Fruit fly (Drosophila melanogaster) whole organism, embryonic: ENCODE measurements around the gene CatB.
A peak's percentile ranks its signal among the peaks of the same experiment; 100 is the strongest.

Source experiments
- Bgb ChIP-seq: fragments of 200-800 bp; sonication (Bioruptor generic); IDR thresholded peaks from 2 replicates; pipeline ENCODE4 v1.3.6; 2022; ENCODE audit warnings: missing biosample characterization, missing genetic modification characterization; ENCODE audit not compliant: partially characterized antibody
- CG10959 ChIP-seq: fragments of 200-800 bp; sonication (Bioruptor generic); IDR thresholded peaks from 2 replicates; pipeline ENCODE4 v1.3.6; 2022; ENCODE audit warnings: missing biosample characterization, missing genetic modification characterization
- CG12155 ChIP-seq: fragments of 200-800 bp; sonication (Bioruptor generic); optimal IDR thresholded peaks from 3 replicates; lab custom pipeline; 2016; ENCODE audit warnings: missing biosample characterization, missing genetic modification characterization
- CG15011 ChIP-seq: fragments of 200-800 bp; sonication (Bioruptor generic); optimal IDR thresholded peaks from 3 replicates; lab custom pipeline; 2018; ENCODE audit warnings: missing biosample characterization, mild to moderate bottlenecking, missing genetic modification characterization
- CG15479 ChIP-seq: fragments of 200-800 bp; sonication (Bioruptor generic); optimal IDR thresholded peaks from 3 replicates; lab custom pipeline; 2019; ENCODE audit warnings: missing biosample characterization, mild to moderate bottlenecking, missing genetic modification characterization, moderate library complexity
- CG15514 ChIP-seq: fragments of 200-800 bp; sonication (Bioruptor generic); optimal IDR thresholded peaks from 3 replicates; lab custom pipeline; 2017; ENCODE audit warnings: missing biosample characterization, missing genetic modification characterization, mild to moderate bottlenecking, moderate library complexity, missing genetic modification reagents
- CG17359 ChIP-seq: fragments of 200-800 bp; sonication (Bioruptor generic); optimal IDR thresholded peaks from 3 replicates; lab custom pipeline; 2018; ENCODE audit warnings: missing biosample characterization, mild to moderate bottlenecking, missing genetic modification characterization, moderate library complexity
- CG17361 ChIP-seq: fragments of 200-800 bp; sonication (Bioruptor generic); IDR thresholded peaks from 3 replicates; pipeline ENCODE4 v1.3.6; 2022; ENCODE audit warnings: missing biosample characterization, missing genetic modification characterization
- CG2678 ChIP-seq: fragments of 200-800 bp; sonication (Bioruptor generic); optimal IDR thresholded peaks from 3 replicates; lab custom pipeline; 2019; ENCODE audit warnings: missing biosample characterization, mild to moderate bottlenecking, missing genetic modification characterization, moderate library complexity
- CG2889 ChIP-seq: fragments of 200-800 bp; sonication (Bioruptor generic); IDR thresholded peaks from 3 replicates; pipeline ENCODE4 v1.3.6; 2022; ENCODE audit warnings: missing biosample characterization, missing genetic modification characterization
- CG3065 ChIP-seq: fragments of 200-800 bp; sonication (Bioruptor generic); optimal IDR thresholded peaks from 2 replicates; lab custom pipeline; 2016; ENCODE audit warnings: missing biosample characterization, missing genetic modification characterization
- CG31365 ChIP-seq: fragments of 200-800 bp; sonication (Bioruptor generic); optimal IDR thresholded peaks from 2 replicates; lab custom pipeline; 2018; ENCODE audit warnings: missing biosample characterization, mild to moderate bottlenecking, missing genetic modification characterization
- CG32532 ChIP-seq: fragments of 200-800 bp; sonication (Bioruptor generic); IDR thresholded peaks from 2 replicates; pipeline ENCODE4 v1.3.6; 2022; ENCODE audit warnings: missing biosample characterization, missing genetic modification characterization
- CG32767 ChIP-seq: fragments of 200-800 bp; sonication (Bioruptor generic); IDR thresholded peaks from 2 replicates; pipeline ENCODE4 v1.3.6; 2022; ENCODE audit warnings: missing biosample characterization, missing genetic modification characterization
- CG4424 ChIP-seq: fragments of 200-800 bp; sonication (Bioruptor generic); optimal IDR thresholded peaks from 3 replicates; lab custom pipeline; 2016; ENCODE audit warnings: missing biosample characterization, missing genetic modification characterization
- CG4730 ChIP-seq: fragments of 200-800 bp; sonication (Bioruptor generic); IDR thresholded peaks from 2 replicates; pipeline ENCODE4 v1.3.6; 2022; ENCODE audit warnings: missing biosample characterization, missing genetic modification characterization
- CG7963 ChIP-seq: fragments of 200-800 bp; sonication (Bioruptor generic); IDR thresholded peaks from 3 replicates; pipeline ENCODE4 v1.3.6; 2022; ENCODE audit warnings: missing biosample characterization, missing genetic modification characterization; ENCODE audit not compliant: partially characterized antibody
- CG8290 ChIP-seq, 3 experiments: fragments of 200-800 bp; sonication (Bioruptor generic); optimal IDR thresholded peaks; 2 replicates each; lab custom pipeline; 2016 to 2019; ENCODE audit warnings: missing biosample characterization in 3 of 3, missing genetic modification characterization in 3 of 3, mild to moderate bottlenecking in 2 of 3, moderate library complexity in 1 of 3
- CG8388 ChIP-seq: fragments of 200-800 bp; sonication (Bioruptor generic); optimal IDR thresholded peaks from 2 replicates; lab custom pipeline; 2019; ENCODE audit warnings: missing biosample characterization, mild to moderate bottlenecking, missing genetic modification characterization, moderate library complexity
- CHES-1-like ChIP-seq: fragments of 200-800 bp; sonication (Bioruptor generic); optimal IDR thresholded peaks from 2 replicates; lab custom pipeline; 2016; ENCODE audit warnings: missing biosample characterization, missing genetic modification characterization
- Camta ChIP-seq: fragments of 200-800 bp; sonication (Bioruptor generic); optimal IDR thresholded peaks from 2 replicates; lab custom pipeline; 2016; ENCODE audit warnings: missing biosample characterization, missing genetic modification characterization
- CrebB ChIP-seq: fragments of 200-800 bp; sonication (Bioruptor generic); optimal IDR thresholded peaks from 3 replicates; lab custom pipeline; 2018; ENCODE audit warnings: missing biosample characterization, mild to moderate bottlenecking, missing genetic modification characterization
- Dad ChIP-seq: fragments of 200-800 bp; sonication (Bioruptor generic); optimal IDR thresholded peaks from 3 replicates; lab custom pipeline; 2016; ENCODE audit warnings: missing biosample characterization, missing genetic modification characterization
- Dek ChIP-seq: fragments of 200-800 bp; sonication (Bioruptor generic); optimal IDR thresholded peaks from 3 replicates; lab custom pipeline; 2019; ENCODE audit warnings: missing biosample characterization, mild to moderate bottlenecking, missing genetic modification characterization, moderate library complexity
- Dip3 ChIP-seq: fragments of 200-800 bp; sonication (Bioruptor generic); optimal IDR thresholded peaks from 3 replicates; lab custom pipeline; 2016; ENCODE audit warnings: missing biosample characterization, missing genetic modification characterization
- Drgx ChIP-seq: fragments of 200-800 bp; sonication (Bioruptor generic); IDR thresholded peaks from 2 replicates; pipeline ENCODE4 v1.3.6; 2022; ENCODE audit warnings: missing biosample characterization, missing genetic modification characterization
- E2f1 ChIP-seq: fragments of 200-800 bp; sonication (Bioruptor generic); IDR thresholded peaks from 2 replicates; pipeline ENCODE4 v1.3.6; 2022; ENCODE audit warnings: missing biosample characterization, missing genetic modification characterization
- Fer3 ChIP-seq: fragments of 200-800 bp; sonication (Bioruptor generic); optimal IDR thresholded peaks from 2 replicates; lab custom pipeline; 2018; ENCODE audit warnings: missing biosample characterization, mild to moderate bottlenecking, missing genetic modification characterization, moderate library complexity
- HHEX ChIP-seq: fragments of 200-800 bp; sonication (Bioruptor generic); optimal IDR thresholded peaks from 3 replicates; lab custom pipeline; 2017; ENCODE audit warnings: missing biosample characterization, mild to moderate bottlenecking, missing genetic modification characterization, missing genetic modification reagents
- Hey ChIP-seq: fragments of 200-800 bp; sonication (Bioruptor generic); optimal IDR thresholded peaks from 3 replicates; lab custom pipeline; 2018; ENCODE audit warnings: missing biosample characterization, mild to moderate bottlenecking, missing genetic modification characterization
- Hr3 ChIP-seq: fragments of 200-800 bp; sonication (Bioruptor generic); optimal IDR thresholded peaks from 3 replicates; lab custom pipeline; 2016; ENCODE audit warnings: missing biosample characterization, missing genetic modification characterization
- NFAT ChIP-seq: fragments of 200-800 bp; sonication (Bioruptor generic); IDR thresholded peaks from 2 replicates; pipeline ENCODE4 v1.3.6; 2022; ENCODE audit warnings: missing biosample characterization, missing genetic modification characterization
- Nf-YB ChIP-seq: fragments of 200-800 bp; sonication (Bioruptor generic); optimal IDR thresholded peaks from 3 replicates; lab custom pipeline; 2019; ENCODE audit warnings: missing biosample characterization, mild to moderate bottlenecking, missing genetic modification characterization, moderate library complexity
- ap ChIP-seq: fragments of 200-800 bp; sonication (Bioruptor generic); IDR thresholded peaks from 2 replicates; pipeline ENCODE4 v1.3.6; 2022; ENCODE audit warnings: missing biosample characterization, missing genetic modification characterization
- bab2 ChIP-seq: fragments of 200-800 bp; sonication (Bioruptor generic); optimal IDR thresholded peaks from 2 replicates; lab custom pipeline; 2016; ENCODE audit warnings: missing biosample characterization, missing genetic modification characterization
- bsh ChIP-seq, 2 experiments: fragments of 200-800 bp; sonication (Bioruptor generic); optimal IDR thresholded peaks; 2 replicates each; lab custom pipeline; 2017 to 2018; ENCODE audit warnings: mild to moderate bottlenecking in 2 of 2, missing biosample characterization in 2 of 2, missing genetic modification characterization in 2 of 2, moderate library complexity in 1 of 2
- chn ChIP-seq: fragments of 200-800 bp; sonication (Bioruptor generic); optimal IDR thresholded peaks from 2 replicates; lab custom pipeline; 2016; ENCODE audit warnings: missing biosample characterization, missing genetic modification characterization
- dm ChIP-seq: fragments of 200-800 bp; sonication (Bioruptor generic); optimal IDR thresholded peaks from 3 replicates; lab custom pipeline; 2016; ENCODE audit warnings: missing biosample characterization, missing genetic modification characterization
- gcm ChIP-seq: fragments of 200-800 bp; sonication (Bioruptor generic); optimal IDR thresholded peaks from 2 replicates; lab custom pipeline; 2019; ENCODE audit warnings: missing biosample characterization, mild to moderate bottlenecking, missing genetic modification characterization, moderate library complexity
- lilli ChIP-seq: fragments of 200-800 bp; sonication (Bioruptor generic); optimal IDR thresholded peaks from 3 replicates; lab custom pipeline; 2016; ENCODE audit warnings: missing biosample characterization, missing genetic modification characterization
- maf-S ChIP-seq: fragments of 200-800 bp; sonication (Bioruptor generic); optimal IDR thresholded peaks from 2 replicates; lab custom pipeline; 2016; ENCODE audit warnings: missing biosample characterization, missing genetic modification characterization
- phol ChIP-seq: fragments of 200-800 bp; sonication (Bioruptor generic); optimal IDR thresholded peaks from 3 replicates; lab custom pipeline; 2018; ENCODE audit warnings: missing biosample characterization, mild to moderate bottlenecking, missing genetic modification characterization, moderate library complexity
- pnt ChIP-seq: fragments of 200-800 bp; sonication (Bioruptor generic); optimal IDR thresholded peaks from 3 replicates; lab custom pipeline; 2016; ENCODE audit warnings: missing biosample characterization, missing genetic modification characterization
- ranshi ChIP-seq: fragments of 200-800 bp; sonication (Bioruptor generic); IDR thresholded peaks from 2 replicates; pipeline ENCODE4 v1.3.6; 2022; ENCODE audit warnings: missing biosample characterization, missing genetic modification characterization
- sens ChIP-seq: fragments of 200-800 bp; sonication (Bioruptor generic); peaks from one replicate; lab custom pipeline; 2016; ENCODE audit warnings: missing biosample characterization, missing genetic modification characterization
- stc ChIP-seq: fragments of 200-800 bp; sonication (Bioruptor generic); IDR thresholded peaks from 2 replicates; pipeline ENCODE4 v1.3.6; 2022; ENCODE audit warnings: missing biosample characterization, missing genetic modification characterization
- tio ChIP-seq: fragments of 200-800 bp; sonication (Bioruptor generic); optimal IDR thresholded peaks from 2 replicates; lab custom pipeline; 2017; ENCODE audit warnings: missing biosample characterization, missing genetic modification characterization, inconsistent platforms
- zfh2 ChIP-seq: fragments of 200-800 bp; sonication (Bioruptor generic); optimal IDR thresholded peaks from 2 replicates; lab custom pipeline; 2016; ENCODE audit warnings: missing biosample characterization, missing genetic modification characterization

The CatB gene

dm6 chr2L:8738253-8738665 is 32.9 kb downstream of the CatB start (continued):
- peak; percentile 45; the same call in 1 of the 3 replicates for TF ChIP-seq CG17361
- peak; percentile 60; the same call in 1 of the 2 replicates for TF ChIP-seq NFAT (GFP tag; lab: Robert Waterston, UW)
- peak; percentile 20 for TF ChIP-seq CrebB (tag; lab: Kevin White, UChicago)
- TF ChIP-seq CHES-1-like (GFP tag; lab: Kevin White, UChicago): no peak
- TF ChIP-seq CG3065: no peak
- TF ChIP-seq Dad: no peak
- TF ChIP-seq Camta (GFP tag; lab: Kevin White, UChicago): no peak
- TF ChIP-seq CG4424 (GFP tag; lab: Kevin White, UChicago): peak; percentile 31
- TF ChIP-seq dm: no peak
- 0 out of 2 replicates have a peak, but pooled peaks have one; percentile 18 for TF ChIP-seq Drgx (GFP tag; lab: Robert Waterston, UW)
- no peak for TF ChIP-seq Bgb
- 0 out of 2 replicates have a peak, but pooled peaks have one; percentile 25 for TF ChIP-seq E2f1
- peak; percentile 68 for TF ChIP-seq CG2678 (tag; lab: Kevin White, UChicago)
- peak; percentile 13 for TF ChIP-seq gcm
- peak; percentile 36 for TF ChIP-seq CG15479 (GFP tag; lab: Kevin White, UChicago)
- peak; percentile 40 for TF ChIP-seq CG15514 (GFP tag; lab: Kevin White, UChicago)
- TF ChIP-seq sens (GFP tag; lab: Kevin White, UChicago): peak; percentile 69
- peak; percentile 44; the same call in 1 of the 2 replicates for TF ChIP-seq stc
- 0 out of 2 replicates have a peak, but pooled peaks have one; percentile 29 for TF ChIP-seq ranshi (GFP tag; lab: Robert Waterston, UW)
- peak; percentile 29 for TF ChIP-seq Dek (tag; lab: Kevin White, UChicago)
- TF ChIP-seq CG7963 (GFP tag; lab: Robert Waterston, UW): no peak
- no peak for TF ChIP-seq CG8290 (GFP tag; optimal IDR thresholded peaks at IDR 0.05; lab: Kevin White, UChicago)
- TF ChIP-seq CG8290 (tag; optimal IDR thresholded peaks at IDR 0.05; lab: Kevin White, UChicago): peak in 1 of 2 experiments; percentile 39
- peak; percentile 78 for TF ChIP-seq lilli (GFP tag; lab: Kevin White, UChicago)
- peak; percentile 79 for TF ChIP-seq CG32532 (GFP tag; lab: Robert Waterston, UW)
- peak; percentile 25 for TF ChIP-seq CG8388 (GFP tag; lab: Kevin White, UChicago)
- TF ChIP-seq Dip3 (GFP tag; lab: Kevin White, UChicago): peak; percentile 38
- TF ChIP-seq Nf-YB (GFP tag; lab: Kevin White, UChicago): no peak
- peak; percentile 27 for TF ChIP-seq maf-S
- no peak for TF ChIP-seq pnt
- peak in 1 of 2 experiments; percentile 13 for TF ChIP-seq bsh (GFP tag; optimal IDR thresholded peaks at IDR 0.05; lab: Kevin White, UChicago)
- TF ChIP-seq CG2889 (GFP tag; lab: Robert Waterston, UW): no peak
- 0 out of 2 replicates have a peak, but pooled peaks have one; percentile 19 for TF ChIP-seq ap (GFP tag; lab: Robert Waterston, UW)
- peak; percentile 2 for TF ChIP-seq HHEX (GFP tag; lab: Kevin White, UChicago)
- TF ChIP-seq zfh2: peak; percentile 44
- TF ChIP-seq phol: peak; percentile 22
- TF ChIP-seq CG17359 (tag; lab: Kevin White, UChicago): peak; percentile 34
- TF ChIP-seq bab2: peak; percentile 14
- TF ChIP-seq tio: no peak
- 0 out of 2 replicates have a peak, but pooled peaks have one; percentile 33 for TF ChIP-seq CG4730 (GFP tag; lab: Robert Waterston, UW)
- no peak for TF ChIP-seq CG32767 (GFP tag; lab: Robert Waterston, UW)
- peak; percentile 4 for TF ChIP-seq CG31365
- peak; percentile 24 for TF ChIP-seq Hey (tag; lab: Kevin White, UChicago)
- TF ChIP-seq Hr3: peak; percentile 36
- TF ChIP-seq Fer3 (tag; lab: Kevin White, UChicago): peak; percentile 46
- TF ChIP-seq CG12155 (GFP tag; lab: Kevin White, UChicago): peak; percentile 25
- TF ChIP-seq CG15011 (GFP tag; lab: Kevin White, UChicago): peak; percentile 9
- TF ChIP-seq chn (GFP tag; lab: Kevin White, UChicago): peak; percentile 2
- no peak for TF ChIP-seq CG10959 (GFP tag; lab: Robert Waterston, UW)
- TF ChIP-seq, all 482 proteins: peak for 176
